Worm (Caenorhabditis elegans) whole organism, L4 larva: ENCODE measurements around the gene acr-2.

Experiments used
- F10B5.3 ChIP-seq: sonication (generic microtip); optimal IDR thresholded peaks from 2 replicates; lab custom pipeline; 2016; ENCODE audit warnings: mild to moderate bottlenecking, missing genetic modification characterization, missing compliant biosample characterization
- F44E2.7 ChIP-seq: fragments of 200-800 bp; sonication (Bioruptor generic); IDR thresholded peaks from 2 replicates; pipeline ENCODE4 v2.1.2; 2022; ENCODE audit warnings: missing genetic modification characterization, missing compliant biosample characterization
- T20F7.1 ChIP-seq: fragments of 200-800 bp; sonication (Bioruptor generic); optimal IDR thresholded peaks from 2 replicates; lab custom pipeline; 2018; ENCODE audit warnings: mild to moderate bottlenecking, missing genetic modification characterization, missing compliant biosample characterization
- Y105C5A.15 ChIP-seq: fragments of 200-800 bp; sonication (Bioruptor generic); IDR thresholded peaks from 2 replicates; pipeline ENCODE4 v1.3.6; 2022; ENCODE audit warnings: missing genetic modification characterization, missing compliant biosample characterization
- Y48G9A.11 ChIP-seq: fragments of 200-800 bp; sonication (Bioruptor generic); IDR thresholded peaks from 2 replicates; pipeline ENCODE4 v1.3.6; 2022; ENCODE audit warnings: missing genetic modification reagents, missing genetic modification characterization, missing compliant biosample characterization
- Y5F2A.4 ChIP-seq: fragments of 200-800 bp; sonication (Bioruptor generic); optimal IDR thresholded peaks from 2 replicates; lab custom pipeline; 2018; ENCODE audit warnings: mild to moderate bottlenecking, missing genetic modification characterization, missing compliant biosample characterization
- aly-2 ChIP-seq: sonication (generic microtip); optimal IDR thresholded peaks from 2 replicates; lab custom pipeline; 2018; ENCODE audit warnings: missing biosample characterization, missing genetic modification characterization
- ama-1 ChIP-seq: fragments of 150-350 bp; optimal IDR thresholded peaks from 2 replicates; lab custom pipeline; 2014; ENCODE audit warnings: inconsistent platforms, mixed read lengths
- arid-1 ChIP-seq: fragments of 200-800 bp; sonication (Bioruptor generic); conservative IDR thresholded peaks from 2 replicates; pipeline ENCODE4 v1.3.6; 2022; ENCODE audit warnings: missing genetic modification reagents, missing genetic modification characterization, missing compliant biosample characterization
- ceh-20 ChIP-seq: fragments of 200-800 bp; sonication (Bioruptor generic); IDR thresholded peaks from 2 replicates; pipeline ENCODE4 v1.3.6; 2022; ENCODE audit warnings: missing genetic modification reagents, missing genetic modification characterization, missing compliant biosample characterization
- ceh-32 ChIP-seq: sonication (generic microtip); optimal IDR thresholded peaks from 2 replicates; lab custom pipeline; 2016; ENCODE audit warnings: mild to moderate bottlenecking, missing genetic modification characterization, missing compliant biosample characterization; ENCODE audit not compliant: poor library complexity
- daf-12 ChIP-seq: fragments of 150-350 bp; optimal IDR thresholded peaks from 2 replicates; lab custom pipeline; 2014; ENCODE audit warnings: missing biosample characterization, missing genetic modification reagents, missing genetic modification characterization
- daf-16 ChIP-seq, 3 experiments: sonication (generic microtip); optimal IDR thresholded peaks; 2 replicates each; lab custom pipeline; 2016 to 2017; ENCODE audit warnings: missing genetic modification characterization in 3 of 3, missing genetic modification reagents in 3 of 3, mild to moderate bottlenecking in 2 of 3, missing compliant biosample characterization in 2 of 3, missing biosample characterization in 1 of 3, moderate library complexity in 1 of 3
- daf-19 ChIP-seq: fragments of 200-800 bp; sonication (Bioruptor generic); conservative IDR thresholded peaks from 2 replicates; pipeline ENCODE4 v1.3.6; 2022; ENCODE audit warnings: missing genetic modification characterization, missing compliant biosample characterization
- daf-8 ChIP-seq: fragments of 200-800 bp; sonication (Bioruptor generic); IDR thresholded peaks from 2 replicates; pipeline ENCODE4 v1.3.6; 2022; ENCODE audit warnings: missing genetic modification characterization, missing compliant biosample characterization
- dmd-8 ChIP-seq: fragments of 200-800 bp; sonication (Bioruptor generic); IDR thresholded peaks from 2 replicates; pipeline ENCODE4 v1.3.6; 2022; ENCODE audit warnings: missing genetic modification characterization, missing compliant biosample characterization
- dmd-9 ChIP-seq: fragments of 200-800 bp; sonication (Bioruptor generic); IDR thresholded peaks from 2 replicates; pipeline ENCODE4 v1.3.6; 2022; ENCODE audit warnings: missing genetic modification reagents, missing genetic modification characterization, missing compliant biosample characterization
- dpl-1 ChIP-seq: fragments of 150-350 bp; optimal IDR thresholded peaks from 2 replicates; lab custom pipeline; 2014; ENCODE audit warnings: missing biosample characterization, missing genetic modification reagents, missing genetic modification characterization
- duxl-1 ChIP-seq: sonication (generic microtip); optimal IDR thresholded peaks from 2 replicates; lab custom pipeline; 2016; ENCODE audit warnings: mild to moderate bottlenecking, missing genetic modification characterization, moderate library complexity, missing compliant biosample characterization; ENCODE audit not compliant: poor library complexity
- fos-1 ChIP-seq: fragments of 150-350 bp; optimal IDR thresholded peaks from 2 replicates; lab custom pipeline; 2014; ENCODE audit warnings: missing biosample characterization, missing genetic modification characterization
- gei-8 ChIP-seq: fragments of 200-800 bp; sonication (Bioruptor generic); optimal IDR thresholded peaks from 2 replicates; lab custom pipeline; 2018; ENCODE audit warnings: mild to moderate bottlenecking, missing genetic modification characterization, missing compliant biosample characterization
- hif-1 ChIP-seq, 2 experiments: sonication (generic microtip); optimal IDR thresholded peaks; 2 replicates each; lab custom pipeline; 2016 to 2017; ENCODE audit warnings: missing compliant biosample characterization in 2 of 2, missing genetic modification characterization in 2 of 2, missing genetic modification reagents in 2 of 2, missing genotype in 2 of 2, mild to moderate bottlenecking in 1 of 2
- lin-1 ChIP-seq: fragments of 200-800 bp; sonication (Bioruptor generic); IDR thresholded peaks from 2 replicates; pipeline ENCODE4 v1.3.6; 2022; ENCODE audit warnings: missing genetic modification reagents, missing genetic modification characterization, missing compliant biosample characterization
- lin-13 ChIP-seq: fragments of 150-350 bp; optimal IDR thresholded peaks from 2 replicates; lab custom pipeline; 2014; ENCODE audit warnings: missing biosample characterization, missing genetic modification reagents, missing genetic modification characterization
- lin-15B ChIP-seq: fragments of 150-350 bp; sonication (generic microtip); optimal IDR thresholded peaks from 3 replicates; lab custom pipeline; 2014; ENCODE audit warnings: missing biosample characterization, missing genetic modification characterization
- lin-38 ChIP-seq: fragments of 200-800 bp; sonication (Bioruptor generic); IDR thresholded peaks from 2 replicates; pipeline ENCODE4 v1.3.6; 2022; ENCODE audit warnings: missing genetic modification reagents, missing genetic modification characterization, missing compliant biosample characterization
- lir-3 ChIP-seq: sonication (generic microtip); optimal IDR thresholded peaks from 2 replicates; lab custom pipeline; 2016; ENCODE audit warnings: mild to moderate bottlenecking, missing genetic modification characterization, missing compliant biosample characterization
- lsy-2 ChIP-seq, 2 experiments: fragments of 150-350 bp in 1 of 2; sonication (generic microtip) in 1 of 2; optimal IDR thresholded peaks; 2 replicates each; lab custom pipeline; 2014 to 2017; ENCODE audit warnings: missing biosample characterization in 2 of 2, missing genetic modification characterization in 2 of 2
- mdl-1 ChIP-seq, 2 experiments: fragments of 150-350 bp in 1 of 2; sonication (generic microtip) in 1 of 2; optimal IDR thresholded peaks; 2 replicates each; lab custom pipeline; 2014 to 2017; ENCODE audit warnings: missing biosample characterization in 2 of 2, missing genetic modification characterization in 2 of 2
- mep-1 ChIP-seq: fragments of 150-350 bp; sonication (generic microtip); optimal IDR thresholded peaks from 3 replicates; lab custom pipeline; 2014; ENCODE audit warnings: missing biosample characterization, missing genetic modification characterization
- mes-2 ChIP-seq: sonication (generic microtip); optimal IDR thresholded peaks from 2 replicates; lab custom pipeline; 2016; ENCODE audit warnings: missing genotype, mild to moderate bottlenecking, missing genetic modification characterization, missing compliant biosample characterization; ENCODE audit not compliant: poor library complexity, severe bottlenecking
- mxl-2 ChIP-seq: fragments of 200-800 bp; sonication (Bioruptor generic); conservative IDR thresholded peaks from 2 replicates; pipeline ENCODE4 v1.3.6; 2022; ENCODE audit warnings: missing genetic modification reagents, missing genetic modification characterization, missing compliant biosample characterization
- nhr-10 ChIP-seq: fragments of 150-350 bp; optimal IDR thresholded peaks from 2 replicates; lab custom pipeline; 2014; ENCODE audit warnings: missing biosample characterization, missing genetic modification characterization
- nhr-28 ChIP-seq: fragments of 150-350 bp; optimal IDR thresholded peaks from 2 replicates; lab custom pipeline; 2014; ENCODE audit warnings: missing biosample characterization, missing genetic modification characterization
- nhr-6 ChIP-seq: fragments of 150-350 bp; optimal IDR thresholded peaks from 2 replicates; lab custom pipeline; 2014; ENCODE audit warnings: missing biosample characterization, missing genetic modification characterization
- pha-4 ChIP-seq, 2 experiments: fragments of 150-350 bp in 1 of 2; fragments of 200-800 bp in 1 of 2; sonication (Bioruptor generic) in 1 of 2; IDR thresholded peaks in 1 of 2; optimal IDR thresholded peaks in 1 of 2; 2 replicates each; pipeline versions ENCODE4 v1.3.6 to Lab custom; 2014 to 2022; ENCODE audit warnings: missing genetic modification characterization in 2 of 2, missing genetic modification reagents in 2 of 2, missing biosample characterization in 1 of 2, missing compliant biosample characterization in 1 of 2
- rbr-2 ChIP-seq: sonication (generic microtip); optimal IDR thresholded peaks from 2 replicates; lab custom pipeline; 2016; ENCODE audit warnings: missing genotype, missing genetic modification characterization, missing compliant biosample characterization
- set-16 ChIP-seq: fragments of 200-800 bp; sonication (Bioruptor generic); IDR thresholded peaks from 2 replicates; pipeline ENCODE4 v1.3.6; 2022; ENCODE audit warnings: missing genetic modification reagents, missing genetic modification characterization, missing compliant biosample characterization
- snpc-4 ChIP-seq: fragments of 150-350 bp; optimal IDR thresholded peaks from 2 replicates; lab custom pipeline; 2014; ENCODE audit warnings: missing biosample characterization, missing genetic modification characterization
- spr-1 ChIP-seq: sonication (generic microtip); optimal IDR thresholded peaks from 2 replicates; lab custom pipeline; 2016; ENCODE audit warnings: mild to moderate bottlenecking, missing genetic modification characterization, missing compliant biosample characterization
- spr-3 ChIP-seq: fragments of 200-800 bp; sonication (Bioruptor generic); optimal IDR thresholded peaks from 2 replicates; lab custom pipeline; 2018; ENCODE audit warnings: mild to moderate bottlenecking, missing genetic modification characterization, missing compliant biosample characterization
- tag-97 ChIP-seq: fragments of 200-800 bp; sonication (Bioruptor generic); IDR thresholded peaks from 2 replicates; pipeline ENCODE4 v1.3.6; 2022; ENCODE audit warnings: missing genetic modification characterization, missing compliant biosample characterization
- unc-130 ChIP-seq: sonication (generic microtip); optimal IDR thresholded peaks from 2 replicates; lab custom pipeline; 2016; ENCODE audit warnings: missing genetic modification reagents, missing genetic modification characterization, missing compliant biosample characterization
- vab-7 ChIP-seq: fragments of 200-800 bp; sonication (Bioruptor generic); IDR thresholded peaks from 2 replicates; pipeline ENCODE4 v1.3.6; 2022; ENCODE audit warnings: missing genetic modification reagents, missing genetic modification characterization, missing compliant biosample characterization
- zfp-3 ChIP-seq: fragments of 200-800 bp; sonication (Bioruptor generic); conservative IDR thresholded peaks from 2 replicates; pipeline ENCODE4 v1.3.6; 2022; ENCODE audit warnings: missing genetic modification reagents, missing genetic modification characterization, missing compliant biosample characterization
- zip-11 ChIP-seq: fragments of 200-800 bp; sonication (Bioruptor generic); IDR thresholded peaks from 2 replicates; pipeline ENCODE4 v1.3.6; 2022; ENCODE audit warnings: missing genetic modification characterization, missing compliant biosample characterization
- ztf-7 ChIP-seq: fragments of 150-350 bp; optimal IDR thresholded peaks from 2 replicates; lab custom pipeline; 2014; ENCODE audit warnings: missing biosample characterization, missing genetic modification characterization

Gene acr-2

DNA sequence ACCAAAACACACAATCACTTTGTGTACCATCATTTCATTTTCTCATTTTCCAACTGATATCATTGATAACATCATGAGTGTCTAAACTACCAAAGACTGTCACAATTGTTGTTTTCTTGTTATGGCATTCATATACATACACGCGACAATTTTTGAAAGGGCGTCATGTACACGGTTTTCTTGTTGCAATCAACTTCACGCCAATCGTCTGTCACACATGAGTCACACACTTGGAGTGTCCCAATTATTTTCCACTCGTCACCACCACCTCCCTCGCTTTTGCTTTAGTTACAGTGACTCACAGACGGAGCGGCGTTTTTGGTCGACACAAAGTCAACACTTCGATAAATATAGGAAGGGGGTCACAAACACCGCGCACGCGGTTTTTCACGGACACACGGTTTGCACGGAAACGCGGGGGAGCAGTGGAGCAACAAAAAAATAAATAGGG lies 45.6 kb downstream of the acr-2 start (continued):
- TF ChIP-seq lsy-2 (tag; optimal IDR thresholded peaks at IDR 0.05; lab: Kevin White, UChicago) (peak in 1 of 2 experiments; percentile 45), mep-1 (peak; percentile 41), ztf-7 (peak; percentile 28), duxl-1 (tag; lab: Kevin White, UChicago) (peak; percentile 19), fos-1 (tag; lab: Kevin White, UChicago) (no peak), rbr-2 (tag; lab: Kevin White, UChicago) (no peak), F10B5.3 (tag; lab: Kevin White, UChicago) (peak; percentile 33), lin-1 (GFP tag; lab: Robert Waterston, UW) (peak; percentile 80), set-16 (GFP tag; lab: Robert Waterston, UW) (peak; percentile 39), Y48G9A.11 (GFP tag; lab: Robert Waterston, UW) (peak; percentile 44; the same call in 1 of the 2 replicates), daf-16 (GFP tag; optimal IDR thresholded peaks at IDR 0.05; lab: Kevin White, UChicago) (peak in 1 of 2 experiments; percentile 74), daf-16 (tag; optimal IDR thresholded peaks at IDR 0.05; lab: Kevin White, UChicago) (peak; percentile 95)
- TF ChIP-seq, all 104 proteins: peak for 44

DNA sequence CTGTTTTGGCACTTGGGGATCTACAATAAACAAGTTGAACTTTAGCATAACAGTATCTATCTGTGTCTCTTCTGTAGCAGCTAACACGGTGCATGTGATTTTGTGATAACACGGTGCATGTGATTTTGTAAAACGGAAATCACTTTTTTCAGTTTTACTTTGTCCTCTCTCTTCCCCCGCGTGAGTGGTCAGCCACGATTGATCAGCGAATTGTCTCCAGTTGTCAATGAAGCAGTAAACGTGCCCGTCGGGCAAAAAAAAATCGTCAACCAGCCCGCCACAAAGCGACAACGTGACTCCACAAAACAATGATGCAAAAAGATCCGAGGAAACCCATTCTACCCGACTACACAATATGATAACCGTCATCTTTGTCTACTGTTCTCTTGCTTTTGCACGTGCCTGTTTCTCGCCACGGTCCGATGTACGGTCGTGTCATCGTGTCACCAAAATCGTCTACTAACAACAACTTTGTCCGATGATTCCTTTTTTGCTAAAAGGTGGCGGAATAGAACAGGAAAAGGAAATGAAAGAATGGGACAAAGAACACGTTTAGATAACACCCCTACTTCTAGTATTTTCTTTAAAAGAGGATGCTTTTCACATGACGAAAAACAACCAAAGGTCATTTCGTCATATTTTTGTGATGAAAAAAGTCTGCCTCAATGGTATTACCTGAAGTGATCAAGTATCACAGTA lies 46.9 kb downstream of the acr-2 start:
- TF ChIP-seq vab-7 (GFP tag; lab: Robert Waterston, UW) (no peak), pha-4 (GFP tag; IDR thresholded peaks at IDR 0.05; lab: Robert Waterston, UW) (peak; percentile 70), pha-4 (tag; optimal IDR thresholded peaks at IDR 0.05; lab: Kevin White, UChicago) (peak; percentile 37), snpc-4 (tag; lab: Kevin White, UChicago) (no peak), lin-13 (no peak), arid-1 (GFP tag; lab: Robert Waterston, UW) (no peak), ceh-20 (GFP tag; lab: Robert Waterston, UW) (peak; percentile 84), Y5F2A.4 (no peak), lin-38 (GFP tag; lab: Robert Waterston, UW) (no peak), duxl-1 (tag; lab: Kevin White, UChicago) (peak; percentile 21), T20F7.1 (GFP tag; lab: Kevin White, UChicago) (no peak), nhr-28 (tag; lab: Kevin White, UChicago) (peak; percentile 92), gei-8 (GFP tag; lab: Kevin White, UChicago) (peak; percentile 85), mxl-2 (peak; percentile 89), zip-11 (GFP tag; lab: Robert Waterston, UW) (no peak), spr-1 (tag; lab: Kevin White, UChicago) (peak; percentile 65), daf-19 (GFP tag; lab: Robert Waterston, UW) (peak; percentile 49; the same call in 1 of the 2 replicates), dpl-1 (GFP tag; lab: Kevin White, UChicago) (peak; percentile 8), F44E2.7 (no peak), ztf-7 (peak; percentile 79), dmd-9 (GFP tag; lab: Robert Waterston, UW) (no peak), nhr-6 (peak; percentile 62), lin-15B (tag; lab: Kevin White, UChicago) (no peak), dmd-8 (GFP tag; lab: Robert Waterston, UW) (no peak), ceh-32 (tag; lab: Kevin White, UChicago) (no peak), daf-8 (GFP tag; lab: Robert Waterston, UW) (no peak), tag-97 (GFP tag; lab: Robert Waterston, UW) (no peak), nhr-10 (no peak), zfp-3 (GFP tag; lab: Robert Waterston, UW) (peak; percentile 78; the same call in 1 of the 2 replicates), hif-1 (tag; optimal IDR thresholded peaks at IDR 0.05; lab: Kevin White, UChicago) (peak; percentile 79 to 95), spr-3 (GFP tag; lab: Kevin White, UChicago) (no peak), ama-1 (lab: Kevin White, UChicago) (no peak), unc-130 (GFP tag; lab: Kevin White, UChicago) (no peak), mes-2 (tag; lab: Kevin White, UChicago) (no peak), daf-12 (tag; lab: Kevin White, UChicago) (no peak), Y105C5A.15 (0 out of 2 replicates have a peak, but pooled peaks have one; percentile 18), lir-3 (no peak), aly-2 (tag; lab: Kevin White, UChicago) (no peak), mdl-1 (tag; optimal IDR thresholded peaks at IDR 0.05; lab: Kevin White, UChicago) (peak in 1 of 2 experiments; percentile 100)
